Worm (Caenorhabditis elegans) whole organism, midembryonic: ENCODE data around the gene Y54G11A.2.

Source experiments
- T22C8.4 ChIP-seq: fragments of 200-800 bp; sonication (Bioruptor generic); IDR thresholded peaks from 2 replicates; pipeline ENCODE4 v1.3.6; 2022; ENCODE audit warnings: missing genetic modification characterization, missing compliant biosample characterization
- cog-1 ChIP-seq: sonication (generic microtip); optimal IDR thresholded peaks from 2 replicates; lab custom pipeline; 2016; ENCODE audit warnings: missing genetic modification characterization, missing compliant biosample characterization
- flt-1 ChIP-seq: fragments of 200-800 bp; sonication (Bioruptor generic); IDR thresholded peaks from 2 replicates; pipeline ENCODE4 v1.3.6; 2022; ENCODE audit warnings: missing genetic modification characterization, missing compliant biosample characterization
- klf-2 ChIP-seq: fragments of 200-800 bp; sonication (Bioruptor generic); conservative IDR thresholded peaks from 2 replicates; pipeline ENCODE4 v1.3.6; 2022; ENCODE audit warnings: missing genetic modification reagents, missing genetic modification characterization, missing compliant biosample characterization
- med-1 ChIP-seq: sonication (generic microtip); optimal IDR thresholded peaks from 2 replicates; lab custom pipeline; 2017; ENCODE audit warnings: missing genetic modification characterization, mild to moderate bottlenecking, missing compliant biosample characterization, antibody characterized with exemption, missing genetic modification reagents; ENCODE audit not compliant: insufficient read depth
- ref-1 ChIP-seq: fragments of 200-800 bp; sonication (Bioruptor generic); conservative IDR thresholded peaks from 2 replicates; pipeline ENCODE4 v1.3.6; 2022; ENCODE audit warnings: missing genetic modification reagents, missing genetic modification characterization, missing compliant biosample characterization
- tab-1 ChIP-seq: fragments of 200-800 bp; sonication (Bioruptor generic); IDR thresholded peaks from 2 replicates; pipeline ENCODE4 v1.3.6; 2022; ENCODE audit warnings: missing genetic modification characterization, missing compliant biosample characterization
- ztf-23 ChIP-seq: fragments of 200-800 bp; sonication (Bioruptor generic); IDR thresholded peaks from 2 replicates; pipeline ENCODE4 v1.3.6; 2022; ENCODE audit warnings: missing genetic modification reagents, missing genetic modification characterization, missing compliant biosample characterization
- ztf-29 ChIP-seq: fragments of 200-800 bp; sonication (Bioruptor generic); IDR thresholded peaks from 2 replicates; pipeline ENCODE4 v1.3.6; 2022; ENCODE audit warnings: missing genetic modification reagents, missing genetic modification characterization, missing compliant biosample characterization

- TF ChIP-seq flt-1 (GFP tag; lab: Robert Waterston, UW) (no peak), cog-1 (no peak), ref-1 (GFP tag; lab: Robert Waterston, UW) (no peak), med-1 (GFP tag; lab: Kevin White, UChicago) (no peak), ztf-29 (GFP tag; lab: Robert Waterston, UW) (no peak), tab-1 (GFP tag; lab: Robert Waterston, UW) (no peak), klf-2 (GFP tag; lab: Robert Waterston, UW) (no peak), T22C8.4 (no peak), ztf-23 (GFP tag; lab: Robert Waterston, UW) (no peak)
Observed at ce11 chrII:14239924-14240323, 12.2 kb upstream of the Y54G11A.2 start.
